Fruit fly (Drosophila melanogaster) whole organism, embryonic: ENCODE results near the gene CG43136.

Experiments
- CG10654 ChIP-seq: fragments of 200-800 bp; sonication (Bioruptor generic); optimal IDR thresholded peaks from 2 replicates; lab custom pipeline; 2016; ENCODE audit warnings: missing biosample characterization, missing genetic modification characterization
- CG11696 ChIP-seq: fragments of 200-800 bp; sonication (Bioruptor generic); IDR thresholded peaks from 2 replicates; pipeline ENCODE4 v1.3.6; 2022; ENCODE audit warnings: missing biosample characterization, missing genetic modification characterization
- CG12744 ChIP-seq: fragments of 200-800 bp; sonication (Bioruptor generic); optimal IDR thresholded peaks from 2 replicates; lab custom pipeline; 2016; ENCODE audit warnings: missing biosample characterization, missing genetic modification characterization
- CG12769 ChIP-seq: fragments of 200-800 bp; sonication (Bioruptor generic); optimal IDR thresholded peaks from 2 replicates; lab custom pipeline; 2019; ENCODE audit warnings: missing biosample characterization, mild to moderate bottlenecking, missing genetic modification characterization, moderate library complexity
- CG14014 ChIP-seq: fragments of 200-800 bp; sonication (Bioruptor generic); IDR thresholded peaks from 2 replicates; pipeline ENCODE4 v1.3.6; 2022; ENCODE audit warnings: missing biosample characterization, missing genetic modification characterization
- CG14710 ChIP-seq: fragments of 200-800 bp; sonication (Bioruptor generic); optimal IDR thresholded peaks from 3 replicates; lab custom pipeline; 2019; ENCODE audit warnings: missing biosample characterization, mild to moderate bottlenecking, missing genetic modification characterization, moderate library complexity
- CG16779 ChIP-seq: fragments of 200-800 bp; sonication (Bioruptor generic); IDR thresholded peaks from 2 replicates; pipeline ENCODE4 v1.3.6; 2022; ENCODE audit warnings: missing biosample characterization, missing genetic modification characterization
- CG1832 ChIP-seq: fragments of 200-800 bp; sonication (Bioruptor generic); optimal IDR thresholded peaks from 2 replicates; lab custom pipeline; 2017; ENCODE audit warnings: missing biosample characterization, mild to moderate bottlenecking, missing genetic modification characterization, inconsistent platforms
- CG18764 ChIP-seq: fragments of 200-800 bp; sonication (Bioruptor generic); optimal IDR thresholded peaks from 3 replicates; lab custom pipeline; 2016; ENCODE audit warnings: missing biosample characterization, missing genetic modification characterization
- CG31365 ChIP-seq: fragments of 200-800 bp; sonication (Bioruptor generic); optimal IDR thresholded peaks from 2 replicates; lab custom pipeline; 2018; ENCODE audit warnings: missing biosample characterization, mild to moderate bottlenecking, missing genetic modification characterization
- CG3163 ChIP-seq: fragments of 200-800 bp; sonication (Bioruptor generic); optimal IDR thresholded peaks from 3 replicates; lab custom pipeline; 2016; ENCODE audit warnings: missing biosample characterization, missing genetic modification characterization
- CG33213 ChIP-seq: fragments of 200-800 bp; sonication (Bioruptor generic); optimal IDR thresholded peaks from 3 replicates; lab custom pipeline; 2016; ENCODE audit warnings: missing biosample characterization, missing genetic modification characterization
- CG34376 ChIP-seq: fragments of 200-800 bp; sonication (Bioruptor generic); optimal IDR thresholded peaks from 2 replicates; lab custom pipeline; 2018; ENCODE audit warnings: missing biosample characterization, mild to moderate bottlenecking, missing genetic modification characterization
- CG4820 ChIP-seq: fragments of 200-800 bp; sonication (Bioruptor generic); optimal IDR thresholded peaks from 3 replicates; lab custom pipeline; 2016; ENCODE audit warnings: missing biosample characterization, missing genetic modification characterization
- CG9797 ChIP-seq: fragments of 200-800 bp; sonication (Bioruptor generic); optimal IDR thresholded peaks from 3 replicates; lab custom pipeline; 2018; ENCODE audit warnings: missing biosample characterization, mild to moderate bottlenecking, missing genetic modification characterization
- CG9876 ChIP-seq: fragments of 200-800 bp; sonication (Bioruptor generic); optimal IDR thresholded peaks from 2 replicates; lab custom pipeline; 2016; ENCODE audit warnings: missing biosample characterization, missing genetic modification characterization
- CoRest ChIP-seq: fragments of 200-800 bp; sonication (Bioruptor generic); optimal IDR thresholded peaks from 3 replicates; lab custom pipeline; 2018; ENCODE audit warnings: missing biosample characterization, mild to moderate bottlenecking, missing genetic modification characterization, moderate library complexity
- Dad ChIP-seq: fragments of 200-800 bp; sonication (Bioruptor generic); optimal IDR thresholded peaks from 3 replicates; lab custom pipeline; 2016; ENCODE audit warnings: missing biosample characterization, missing genetic modification characterization
- Dip3 ChIP-seq: fragments of 200-800 bp; sonication (Bioruptor generic); optimal IDR thresholded peaks from 3 replicates; lab custom pipeline; 2016; ENCODE audit warnings: missing biosample characterization, missing genetic modification characterization
- E2f1 ChIP-seq: fragments of 200-800 bp; sonication (Bioruptor generic); IDR thresholded peaks from 2 replicates; pipeline ENCODE4 v1.3.6; 2022; ENCODE audit warnings: missing biosample characterization, missing genetic modification characterization
- Ets65A ChIP-seq: fragments of 200-800 bp; sonication (Bioruptor generic); peaks from one replicate; lab custom pipeline; 2016; ENCODE audit warnings: missing biosample characterization, missing genetic modification characterization
- HLH3B ChIP-seq: fragments of 200-800 bp; sonication (Bioruptor generic); IDR thresholded peaks from 2 replicates; pipeline ENCODE4 v1.3.6; 2022; ENCODE audit warnings: missing biosample characterization, missing genetic modification characterization
- HmgD ChIP-seq: fragments of 200-800 bp; sonication (Bioruptor generic); optimal IDR thresholded peaks from 3 replicates; lab custom pipeline; 2016; ENCODE audit warnings: missing biosample characterization, missing genetic modification characterization
- Hmx ChIP-seq: fragments of 200-800 bp; sonication (Bioruptor generic); optimal IDR thresholded peaks from 2 replicates; lab custom pipeline; 2016; ENCODE audit warnings: missing biosample characterization, missing genetic modification characterization
- Mes4 ChIP-seq: fragments of 200-800 bp; sonication (Bioruptor generic); optimal IDR thresholded peaks from 2 replicates; lab custom pipeline; 2016; ENCODE audit warnings: missing biosample characterization, missing genetic modification characterization
- Nf-YA ChIP-seq: fragments of 200-800 bp; sonication (Bioruptor generic); IDR thresholded peaks from 2 replicates; pipeline ENCODE4 v1.3.6; 2022; ENCODE audit warnings: missing biosample characterization, missing genetic modification characterization
- Nf-YC ChIP-seq: fragments of 200-800 bp; optimal IDR thresholded peaks from 3 replicates; lab custom pipeline; 2019; ENCODE audit warnings: missing biosample characterization, mild to moderate bottlenecking, missing genetic modification characterization, moderate library complexity
- Side ChIP-seq: fragments of 200-800 bp; sonication (Bioruptor generic); optimal IDR thresholded peaks from 2 replicates; lab custom pipeline; 2016; ENCODE audit warnings: missing biosample characterization, missing genetic modification characterization
- Sox100B ChIP-seq: fragments of 200-800 bp; sonication (Bioruptor generic); optimal IDR thresholded peaks from 3 replicates; lab custom pipeline; 2018; ENCODE audit warnings: missing biosample characterization, mild to moderate bottlenecking, missing genetic modification characterization
- TFAM ChIP-seq: fragments of 200-800 bp; sonication (Bioruptor generic); optimal IDR thresholded peaks from 2 replicates; lab custom pipeline; 2017; ENCODE audit warnings: missing biosample characterization, missing genetic modification characterization, inconsistent platforms
- Trl ChIP-seq, 3 experiments: fragments of >200 bp in 2 of 3; fragments of 200-800 bp in 1 of 3; sonication (Bioruptor generic) in 1 of 3; optimal IDR thresholded peaks; 2 replicates in 1 of 3; 3 replicates in 2 of 3; lab custom pipeline; 2016 to 2017; ENCODE audit warnings: missing biosample characterization in 1 of 3, missing genetic modification characterization in 1 of 3
- ab ChIP-seq: fragments of 200-800 bp; sonication (Bioruptor generic); optimal IDR thresholded peaks from 2 replicates; lab custom pipeline; 2016; ENCODE audit warnings: missing biosample characterization, missing genetic modification characterization
- ato ChIP-seq: fragments of 200-800 bp; sonication (Bioruptor generic); IDR thresholded peaks from 2 replicates; pipeline ENCODE4 v1.3.6; 2022; ENCODE audit warnings: missing biosample characterization, missing genetic modification characterization; ENCODE audit not compliant: partially characterized antibody
- btn ChIP-seq: fragments of 200-800 bp; sonication (Bioruptor generic); optimal IDR thresholded peaks from 2 replicates; lab custom pipeline; 2016; ENCODE audit warnings: missing biosample characterization, missing genetic modification characterization
- ewg ChIP-seq: fragments of 200-800 bp; sonication (Bioruptor generic); optimal IDR thresholded peaks from 3 replicates; lab custom pipeline; 2017; ENCODE audit warnings: mild to moderate bottlenecking, missing biosample characterization, missing genetic modification reagents, missing genetic modification characterization
- gt ChIP-seq: fragments of 200-800 bp; sonication (Bioruptor generic); IDR thresholded peaks from 2 replicates; pipeline ENCODE4 v1.3.6; 2022; ENCODE audit warnings: missing biosample characterization, missing genetic modification characterization
- ind ChIP-seq: fragments of 200-800 bp; sonication (Bioruptor generic); optimal IDR thresholded peaks from 3 replicates; lab custom pipeline; 2016; ENCODE audit warnings: missing biosample characterization, missing genetic modification characterization
- insv ChIP-seq, 2 experiments: fragments of 200-800 bp; sonication (Bioruptor generic); optimal IDR thresholded peaks; 3 replicates each; lab custom pipeline; 2016 to 2018; ENCODE audit warnings: missing biosample characterization in 2 of 2, missing genetic modification characterization in 2 of 2
- jumu ChIP-seq: fragments of 200-800 bp; sonication (Bioruptor generic); optimal IDR thresholded peaks from 3 replicates; lab custom pipeline; 2016; ENCODE audit warnings: missing biosample characterization, missing genetic modification characterization
- lab ChIP-seq: fragments of 200-800 bp; sonication (Bioruptor generic); optimal IDR thresholded peaks from 3 replicates; lab custom pipeline; 2017; ENCODE audit warnings: missing biosample characterization, missing genetic modification characterization, mild to moderate bottlenecking, moderate library complexity, missing genetic modification reagents
- nmo ChIP-seq: fragments of 200-800 bp; sonication (Bioruptor generic); optimal IDR thresholded peaks from 2 replicates; lab custom pipeline; 2018; ENCODE audit warnings: missing biosample characterization, mild to moderate bottlenecking, missing genetic modification characterization, moderate library complexity
- p53 ChIP-seq: fragments of 200-800 bp; sonication (Bioruptor generic); optimal IDR thresholded peaks from 2 replicates; lab custom pipeline; 2016; ENCODE audit warnings: missing biosample characterization, missing genetic modification characterization
- pita ChIP-seq: fragments of 200-800 bp; sonication (Bioruptor generic); optimal IDR thresholded peaks from 2 replicates; lab custom pipeline; 2017; ENCODE audit warnings: missing biosample characterization, mild to moderate bottlenecking, missing genetic modification characterization
- repo ChIP-seq: fragments of 200-800 bp; sonication (Bioruptor generic); optimal IDR thresholded peaks from 2 replicates; lab custom pipeline; 2016; ENCODE audit warnings: missing biosample characterization, missing genetic modification characterization
- seq ChIP-seq: fragments of 200-800 bp; sonication (Bioruptor generic); IDR thresholded peaks from 2 replicates; pipeline ENCODE4 v1.3.6; 2022; ENCODE audit warnings: missing biosample characterization, missing genetic modification characterization
- shn ChIP-seq: fragments of 200-800 bp; sonication (Bioruptor generic); optimal IDR thresholded peaks from 3 replicates; lab custom pipeline; 2016; ENCODE audit warnings: missing biosample characterization, missing genetic modification characterization
- slp2 ChIP-seq: fragments of 200-800 bp; sonication (Bioruptor generic); optimal IDR thresholded peaks from 2 replicates; lab custom pipeline; 2016; ENCODE audit warnings: missing biosample characterization, missing genetic modification characterization
- sug ChIP-seq: fragments of 200-800 bp; optimal IDR thresholded peaks from 2 replicates; lab custom pipeline; 2019; ENCODE audit warnings: missing biosample characterization, mild to moderate bottlenecking, missing genetic modification characterization, moderate library complexity
- tin ChIP-seq: fragments of 200-800 bp; sonication (Bioruptor generic); optimal IDR thresholded peaks from 3 replicates; lab custom pipeline; 2016; ENCODE audit warnings: missing biosample characterization, missing genetic modification characterization
- unpg ChIP-seq: fragments of 200-800 bp; sonication (Bioruptor generic); optimal IDR thresholded peaks from 3 replicates; lab custom pipeline; 2018; ENCODE audit warnings: missing biosample characterization, mild to moderate bottlenecking, missing genetic modification characterization, moderate library complexity
- zen2 ChIP-seq: fragments of 200-800 bp; sonication (Bioruptor generic); IDR thresholded peaks from 3 replicates; pipeline ENCODE4 v1.3.6; 2022; ENCODE audit warnings: missing biosample characterization, missing genetic modification characterization; ENCODE audit not compliant: partially characterized antibody

The CG43136 gene

dm6 chrX:5883394-5883793 lies 29.8 kb downstream of the CG43136 start (continued):
- TF ChIP-seq lab (GFP tag; lab: Kevin White, UChicago) = peak; percentile 34
- TF ChIP-seq ab (GFP tag; lab: Kevin White, UChicago) = no peak
- peak; percentile 25 for TF ChIP-seq Mes4 (GFP tag; lab: Kevin White, UChicago)
- peak; percentile 52 for TF ChIP-seq sug
- TF ChIP-seq zen2 (GFP tag; lab: Robert Waterston, UW) = no peak
- TF ChIP-seq shn = peak; percentile 12
- TF ChIP-seq nmo (GFP tag; lab: Kevin White, UChicago) = peak; percentile 36
- peak; percentile 14 for TF ChIP-seq CG10654 (GFP tag; lab: Kevin White, UChicago)
- TF ChIP-seq jumu (GFP tag; lab: Kevin White, UChicago) = peak; percentile 17
- peak; percentile 56 for TF ChIP-seq tin (GFP tag; lab: Kevin White, UChicago)
- TF ChIP-seq Sox100B (GFP tag; lab: Kevin White, UChicago) = no peak
- no peak for TF ChIP-seq CG9797 (GFP tag; lab: Kevin White, UChicago)
- peak; percentile 10 for TF ChIP-seq CG12744 (GFP tag; lab: Kevin White, UChicago)
- peak; percentile 45; the same call in 1 of the 2 replicates for TF ChIP-seq CG16779
- TF ChIP-seq ato (GFP tag; lab: Robert Waterston, UW) = no peak
- TF ChIP-seq ind (GFP tag; lab: Kevin White, UChicago) = peak; percentile 12
- TF ChIP-seq insv (GFP tag; optimal IDR thresholded peaks at IDR 0.05; lab: Kevin White, UChicago) = peak in 1 of 2 experiments; percentile 59
- TF ChIP-seq Trl (optimal IDR thresholded peaks at IDR 0.05; lab: Kevin White, UChicago) = no peak
- peak; percentile 43 for TF ChIP-seq Trl (GFP tag; optimal IDR thresholded peaks at IDR 0.05; lab: Kevin White, UChicago)
- peak; percentile 0 for TF ChIP-seq CG9876
- no peak for TF ChIP-seq seq (GFP tag; lab: Robert Waterston, UW)
- TF ChIP-seq unpg (GFP tag; lab: Kevin White, UChicago) = peak; percentile 24
- peak; percentile 73 for TF ChIP-seq HmgD (GFP tag; lab: Kevin White, UChicago)
- no peak for TF ChIP-seq btn
- TF ChIP-seq Dip3 (GFP tag; lab: Kevin White, UChicago) = peak; percentile 21
- TF ChIP-seq gt (GFP tag; lab: Robert Waterston, UW) = no peak
- peak; percentile 47 for TF ChIP-seq CG33213 (GFP tag; lab: Kevin White, UChicago)
- TF ChIP-seq CG3163 (GFP tag; lab: Kevin White, UChicago) = peak; percentile 15
- TF ChIP-seq slp2 = no peak
- TF ChIP-seq CG11696 (GFP tag; lab: Robert Waterston, UW) = no peak
- TF ChIP-seq HLH3B (GFP tag; lab: Robert Waterston, UW) = no peak; the same call in 1 of the 2 replicates
- TF ChIP-seq Side = peak; percentile 12
- TF ChIP-seq CoRest (tag; lab: Kevin White, UChicago) = peak; percentile 59
- no peak for TF ChIP-seq Hmx
- TF ChIP-seq CG18764 (GFP tag; lab: Kevin White, UChicago) = no peak
- TF ChIP-seq Nf-YA (GFP tag; lab: Robert Waterston, UW) = no peak
- TF ChIP-seq ewg (GFP tag; lab: Kevin White, UChicago) = peak; percentile 20
- peak; percentile 34 for TF ChIP-seq CG14710 (tag; lab: Kevin White, UChicago)
- peak; percentile 33 for TF ChIP-seq Nf-YC
- peak; percentile 37; the same call in 1 of the 2 replicates for TF ChIP-seq E2f1 (GFP tag; lab: Robert Waterston, UW)
- peak; percentile 10 for TF ChIP-seq repo
- TF ChIP-seq pita = peak; percentile 37
- TF ChIP-seq CG34376 (GFP tag; lab: Kevin White, UChicago) = peak; percentile 15
- peak; percentile 19 for TF ChIP-seq CG4820 (GFP tag; lab: Kevin White, UChicago)
- no peak for TF ChIP-seq Dad (GFP tag; lab: Kevin White, UChicago)
- TF ChIP-seq p53 (GFP tag; lab: Kevin White, UChicago) = peak; percentile 17
- peak; percentile 21; the same call in 1 of the 2 replicates for TF ChIP-seq CG14014
- TF ChIP-seq CG31365 (tag; lab: Kevin White, UChicago) = no peak
- TF ChIP-seq TFAM (GFP tag; lab: Kevin White, UChicago) = no peak
- peak; percentile 94 for TF ChIP-seq Ets65A (GFP tag; lab: Kevin White, UChicago)
- TF ChIP-seq CG12769 (tag; lab: Kevin White, UChicago) = peak; percentile 46
- no peak for TF ChIP-seq CG1832
